Fruit fly (Drosophila melanogaster) whole organism: ENCODE data around the gene CG32237.

Experiments used
- CG8478 ChIP-seq: fragments of >200 bp; optimal IDR thresholded peaks from 2 replicates; lab custom pipeline; 2018; ENCODE audit warnings: inconsistent platforms
- Dll ChIP-seq: fragments of >200 bp; optimal IDR thresholded peaks from 2 replicates; lab custom pipeline; 2017
- EcR ChIP-seq, 2 experiments: fragments of >200 bp; optimal IDR thresholded peaks; 2 replicates each; lab custom pipeline; 2017; ENCODE audit warnings: missing biosample characterization in 2 of 2, missing genetic modification characterization in 2 of 2, missing genetic modification reagents in 2 of 2
- pan ChIP-seq: fragments of >200 bp; optimal IDR thresholded peaks from 2 replicates; lab custom pipeline; 2017
- psq ChIP-seq: fragments of >200 bp; optimal IDR thresholded peaks from 2 replicates; lab custom pipeline; 2017
- usp ChIP-seq: fragments of >200 bp; optimal IDR thresholded peaks from 2 replicates; lab custom pipeline; 2017; ENCODE audit warnings: missing biosample characterization, missing genetic modification characterization, mixed read lengths

DNA sequence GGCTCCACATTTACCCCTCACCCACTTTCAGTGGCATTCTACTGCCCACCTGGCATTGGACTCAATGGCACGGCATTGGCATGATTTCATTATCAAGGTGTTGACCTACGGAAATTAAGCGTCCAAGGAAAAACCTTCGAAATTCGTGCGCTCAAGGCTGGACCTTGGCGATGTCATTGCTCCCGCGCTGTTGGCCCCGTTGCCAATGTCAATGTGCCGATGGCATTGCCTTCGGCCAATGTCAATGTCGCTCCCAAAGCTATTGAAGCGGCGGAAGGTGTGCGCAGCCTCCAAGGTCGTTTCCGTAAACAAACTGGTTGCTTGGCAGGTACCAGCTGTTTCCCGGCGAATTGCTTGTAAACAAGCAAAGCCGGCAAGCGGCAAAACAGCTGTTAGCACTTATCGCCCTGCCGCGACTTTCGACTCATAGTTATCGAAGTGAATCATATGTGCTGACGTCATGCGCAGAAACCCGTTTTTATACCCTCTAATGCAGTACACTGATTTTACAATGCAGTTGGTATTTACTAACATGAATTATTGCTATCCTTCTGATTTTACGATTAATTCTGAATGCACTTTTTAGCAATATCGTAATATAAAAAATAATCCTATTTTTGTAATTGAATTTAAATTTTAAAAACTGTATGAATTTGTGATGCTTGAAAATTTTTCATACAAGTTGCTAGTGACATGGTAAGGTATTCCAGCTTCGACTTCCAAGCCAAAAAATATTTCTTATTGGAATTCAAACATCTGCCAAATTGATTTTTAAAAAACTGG lies 27.7 kb downstream of the CG32237 start:
- TF ChIP-seq pan (lab: Kevin White, UChicago) (no peak), EcR (GFP tag; optimal IDR thresholded peaks at IDR 0.05; lab: Kevin White, UChicago) (no peak), usp (GFP tag; lab: Kevin White, UChicago) (no peak), CG8478 (lab: Kevin White, UChicago) (no peak), Dll (lab: Kevin White, UChicago) (no peak), psq (lab: Kevin White, UChicago) (no peak)
